Worm (Caenorhabditis elegans) whole organism, L1 larva: Measurements from ENCODE around the gene T06D8.9.

Source experiments
- C16A3.4 ChIP-seq: fragments of 150-350 bp; optimal IDR thresholded peaks from 2 replicates; lab custom pipeline; 2014; ENCODE audit warnings: missing biosample characterization, missing genetic modification characterization
- C34B4.2 ChIP-seq: sonication (generic microtip); optimal IDR thresholded peaks from 2 replicates; lab custom pipeline; 2017; ENCODE audit warnings: mild to moderate bottlenecking, missing genetic modification characterization, missing compliant biosample characterization
- alr-1 ChIP-seq: fragments of 200-800 bp; sonication (Bioruptor generic); optimal IDR thresholded peaks from 2 replicates; lab custom pipeline; 2018; ENCODE audit warnings: borderline replicate concordance, mild to moderate bottlenecking, missing genetic modification characterization, missing compliant biosample characterization
- aly-2 ChIP-seq: fragments of 150-350 bp; optimal IDR thresholded peaks from 2 replicates; lab custom pipeline; 2014; ENCODE audit warnings: missing biosample characterization, missing genetic modification characterization
- blmp-1 ChIP-seq: fragments of 150-350 bp; optimal IDR thresholded peaks from 2 replicates; lab custom pipeline; 2014; ENCODE audit warnings: missing biosample characterization, missing genetic modification characterization
- ceh-63 ChIP-seq: fragments of 200-800 bp; sonication (Bioruptor generic); optimal IDR thresholded peaks from 2 replicates; lab custom pipeline; 2018; ENCODE audit warnings: mild to moderate bottlenecking, missing genetic modification characterization, missing compliant biosample characterization
- ceh-90 ChIP-seq: sonication (generic microtip); optimal IDR thresholded peaks from 2 replicates; lab custom pipeline; 2016; ENCODE audit warnings: missing genetic modification characterization, missing compliant biosample characterization
- dsc-1 ChIP-seq: sonication (generic microtip); optimal IDR thresholded peaks from 2 replicates; lab custom pipeline; 2016; ENCODE audit warnings: mild to moderate bottlenecking, missing genetic modification characterization, missing compliant biosample characterization
- efl-1 ChIP-seq, 4 experiments: fragments of 150-350 bp; optimal IDR thresholded peaks in 3 of 4; peaks in 1 of 4; 1 replicate in 1 of 4; 2 replicates in 3 of 4; lab custom pipeline; 2014; ENCODE audit warnings: missing biosample characterization in 2 of 4, missing genetic modification characterization in 2 of 4, missing genetic modification reagents in 2 of 4
- elt-3 ChIP-seq, 6 experiments: fragments of 150-350 bp in 1 of 6; sonication (generic microtip); optimal IDR thresholded peaks; 2 replicates each; lab custom pipeline; 2017 to 2018; ENCODE audit warnings: missing biosample characterization in 6 of 6, missing genetic modification characterization in 6 of 6, inconsistent platforms in 1 of 6
- fkh-4 ChIP-seq: sonication (generic microtip); optimal IDR thresholded peaks from 2 replicates; lab custom pipeline; 2016; ENCODE audit warnings: missing compliant biosample characterization, missing genetic modification characterization, borderline replicate concordance
- grh-1 ChIP-seq: fragments of 200-800 bp; sonication (Bioruptor generic); IDR thresholded peaks from 2 replicates; pipeline ENCODE4 v1.3.6; 2022; ENCODE audit warnings: missing genetic modification reagents, missing genetic modification characterization, missing compliant biosample characterization
- hlh-17 ChIP-seq: fragments of 200-800 bp; sonication (Bioruptor generic); optimal IDR thresholded peaks from 2 replicates; lab custom pipeline; 2018; ENCODE audit warnings: missing genetic modification characterization, mild to moderate bottlenecking, missing compliant biosample characterization, moderate library complexity, borderline replicate concordance
- hpl-2 ChIP-seq: fragments of 150-350 bp; optimal IDR thresholded peaks from 2 replicates; lab custom pipeline; 2014; ENCODE audit warnings: missing biosample characterization, missing genetic modification reagents, missing genetic modification characterization
- irx-1 ChIP-seq: sonication (generic microtip); optimal IDR thresholded peaks from 2 replicates; lab custom pipeline; 2016; ENCODE audit warnings: missing genetic modification characterization, missing compliant biosample characterization
- isw-1 ChIP-seq: fragments of 200-800 bp; sonication (Bioruptor generic); IDR thresholded peaks from 2 replicates; pipeline ENCODE4 v1.3.6; 2022; ENCODE audit warnings: missing genetic modification characterization, missing compliant biosample characterization
- lin-14 ChIP-seq: fragments of 200-800 bp; sonication (Bioruptor generic); optimal IDR thresholded peaks from 2 replicates; lab custom pipeline; 2018; ENCODE audit warnings: mild to moderate bottlenecking, missing genetic modification characterization, moderate library complexity, missing compliant biosample characterization
- lin-15B ChIP-seq: fragments of 150-350 bp; sonication (generic microtip); optimal IDR thresholded peaks from 3 replicates; lab custom pipeline; 2014; ENCODE audit warnings: missing biosample characterization, missing genetic modification characterization
- lin-39 ChIP-seq: fragments of 150-350 bp; optimal IDR thresholded peaks from 2 replicates; lab custom pipeline; 2014; ENCODE audit warnings: missing biosample characterization, missing genetic modification reagents, missing genetic modification characterization
- lir-3 ChIP-seq: sonication (generic microtip); optimal IDR thresholded peaks from 2 replicates; lab custom pipeline; 2016; ENCODE audit warnings: mild to moderate bottlenecking, missing genetic modification characterization, moderate library complexity, missing compliant biosample characterization; ENCODE audit not compliant: poor library complexity
- mab-9 ChIP-seq: fragments of 200-800 bp; sonication (Bioruptor generic); IDR thresholded peaks from 2 replicates; pipeline ENCODE4 v1.3.6; 2022; ENCODE audit warnings: missing genetic modification reagents, missing genetic modification characterization, missing compliant biosample characterization
- mef-2 ChIP-seq: fragments of 150-350 bp; optimal IDR thresholded peaks from 2 replicates; lab custom pipeline; 2014; ENCODE audit warnings: missing biosample characterization, missing genetic modification characterization
- nhr-11 ChIP-seq: fragments of 150-350 bp; optimal IDR thresholded peaks from 2 replicates; lab custom pipeline; 2014; ENCODE audit warnings: missing biosample characterization, missing genetic modification characterization
- nhr-12 ChIP-seq: sonication (generic microtip); optimal IDR thresholded peaks from 2 replicates; lab custom pipeline; 2017; ENCODE audit warnings: missing biosample characterization, missing genetic modification characterization
- nhr-237 ChIP-seq: fragments of 150-350 bp; optimal IDR thresholded peaks from 2 replicates; lab custom pipeline; 2014; ENCODE audit warnings: missing biosample characterization, missing genetic modification characterization
- nhr-47 ChIP-seq: sonication (generic microtip); optimal IDR thresholded peaks from 2 replicates; lab custom pipeline; 2016; ENCODE audit warnings: mild to moderate bottlenecking, missing genetic modification characterization, moderate library complexity, missing compliant biosample characterization
- nhr-77 ChIP-seq: fragments of 150-350 bp; optimal IDR thresholded peaks from 2 replicates; lab custom pipeline; 2014; ENCODE audit warnings: missing biosample characterization, missing genetic modification characterization
- nhr-85 ChIP-seq: sonication (generic microtip); peaks from one replicate; lab custom pipeline; 2016; ENCODE audit warnings: missing genetic modification characterization, inconsistent platforms, missing compliant biosample characterization
- snpc-4 ChIP-seq: fragments of 150-350 bp; optimal IDR thresholded peaks from 2 replicates; lab custom pipeline; 2014; ENCODE audit warnings: missing biosample characterization, missing genetic modification characterization
- snu-23 ChIP-seq: sonication (generic microtip); optimal IDR thresholded peaks from 2 replicates; lab custom pipeline; 2016; ENCODE audit warnings: missing genetic modification characterization, missing compliant biosample characterization
- sox-4 ChIP-seq: sonication (generic microtip); optimal IDR thresholded peaks from 2 replicates; lab custom pipeline; 2016; ENCODE audit warnings: missing genetic modification characterization, missing compliant biosample characterization
- sptf-1 ChIP-seq: fragments of 150-350 bp; optimal IDR thresholded peaks from 2 replicates; lab custom pipeline; 2014; ENCODE audit warnings: missing biosample characterization, missing genetic modification characterization
- swsn-7 ChIP-seq: sonication (generic microtip); optimal IDR thresholded peaks from 2 replicates; lab custom pipeline; 2016; ENCODE audit warnings: missing genetic modification characterization, missing compliant biosample characterization
- tbx-2 ChIP-seq: sonication (generic microtip); optimal IDR thresholded peaks from 2 replicates; lab custom pipeline; 2016; ENCODE audit warnings: missing genetic modification characterization, missing compliant biosample characterization
- unc-30 ChIP-seq: sonication (generic microtip); optimal IDR thresholded peaks from 2 replicates; lab custom pipeline; 2017; ENCODE audit warnings: missing biosample characterization, missing genetic modification characterization
- unc-98 ChIP-seq: fragments of 200-800 bp; sonication (Bioruptor generic); IDR thresholded peaks from 2 replicates; pipeline ENCODE4 v1.3.6; 2022; ENCODE audit warnings: missing genetic modification characterization, missing compliant biosample characterization
- xbp-1 ChIP-seq: sonication (generic microtip); optimal IDR thresholded peaks from 2 replicates; lab custom pipeline; 2016; ENCODE audit warnings: missing genetic modification characterization, missing compliant biosample characterization
- zip-4 ChIP-seq: fragments of 200-800 bp; sonication (Bioruptor generic); optimal IDR thresholded peaks from 2 replicates; lab custom pipeline; 2018; ENCODE audit warnings: mild to moderate bottlenecking, missing genetic modification characterization, moderate library complexity, missing compliant biosample characterization
- ztf-11 ChIP-seq, 2 experiments: sonication (generic microtip); optimal IDR thresholded peaks; 2 replicates each; lab custom pipeline; 2016 to 2017; ENCODE audit warnings: missing genetic modification characterization in 2 of 2, missing biosample characterization in 1 of 2, missing compliant biosample characterization in 1 of 2

T06D8.9 gene

ce11 chrII:11238869-11239647, at the start of gene T06D8.9, which contains the start of gene rpn-9 (continued):
- TF ChIP-seq nhr-12 (no peak), ztf-11 (tag; optimal IDR thresholded peaks at IDR 0.05; lab: Kevin White, UChicago) (peak in 1 of 2 experiments; percentile 29), unc-30 (tag; lab: Kevin White, UChicago) (no peak), nhr-77 (tag; lab: Kevin White, UChicago) (peak; percentile 72), C34B4.2 (no peak), snpc-4 (tag; lab: Kevin White, UChicago) (peak; percentile 75), alr-1 (tag; lab: Kevin White, UChicago) (no peak), fkh-4 (tag; lab: Kevin White, UChicago) (no peak), zip-4 (GFP tag; lab: Kevin White, UChicago) (no peak), lin-14 (GFP tag; lab: Kevin White, UChicago) (peak; percentile 89), isw-1 (GFP tag; lab: Robert Waterston, UW) (peak; percentile 83), mef-2 (tag; lab: Kevin White, UChicago) (no peak), tbx-2 (tag; lab: Kevin White, UChicago) (peak; percentile 73), hlh-17 (GFP tag; lab: Kevin White, UChicago) (no peak), grh-1 (GFP tag; lab: Robert Waterston, UW) (no peak), xbp-1 (tag; lab: Kevin White, UChicago) (peak; percentile 81), dsc-1 (tag; lab: Kevin White, UChicago) (no peak), blmp-1 (tag; lab: Kevin White, UChicago) (peak; percentile 91), lin-39 (tag; lab: Kevin White, UChicago) (no peak), aly-2 (tag; lab: Kevin White, UChicago) (peak; percentile 36), irx-1 (peak; percentile 64), unc-98 (GFP tag; lab: Robert Waterston, UW) (no peak), sptf-1 (tag; lab: Kevin White, UChicago) (no peak), hpl-2 (GFP tag; lab: Kevin White, UChicago) (peak; percentile 31), lin-15B (tag; lab: Kevin White, UChicago) (peak; percentile 94), elt-3 (tag; optimal IDR thresholded peaks at IDR 0.05; lab: Kevin White, UChicago) (peak in 2 of 6 experiments; percentile 19 to 89), lir-3 (peak; percentile 67), nhr-237 (tag; lab: Kevin White, UChicago) (peak; percentile 38), sox-4 (tag; lab: Kevin White, UChicago) (no peak), ceh-90 (no peak), nhr-11 (tag; lab: Kevin White, UChicago) (no peak), snu-23 (peak; percentile 84), nhr-47 (tag; lab: Kevin White, UChicago) (peak; percentile 78)

ce11 chrII:11192488-11192887, 46.9 kb upstream of the T06D8.9 start:
- TF ChIP-seq ceh-63 (GFP tag; lab: Kevin White, UChicago) (no peak), nhr-85 (tag; lab: Kevin White, UChicago) (peak; percentile 71), C16A3.4 (tag; lab: Kevin White, UChicago) (no peak), lin-14 (GFP tag; lab: Kevin White, UChicago) (peak; percentile 14), ceh-90 (no peak), grh-1 (GFP tag; lab: Robert Waterston, UW) (no peak), mab-9 (no peak), efl-1 (optimal IDR thresholded peaks at IDR 0.05; lab: Kevin White, UChicago) (no peak), efl-1 (GFP tag; optimal IDR thresholded peaks at IDR 0.05 in 1 of 2; lab: Kevin White, UChicago) (peak in 1 of 2 experiments; percentile 58), swsn-7 (tag; lab: Kevin White, UChicago) (no peak)
